Worm (Caenorhabditis elegans) whole organism, early embryonic: ENCODE results near the gene odc-1.

Experiments used
- F13C5.2 ChIP-seq: sonication (generic microtip); optimal IDR thresholded peaks from 2 replicates; lab custom pipeline; 2017; ENCODE audit warnings: mild to moderate bottlenecking, missing genetic modification characterization, inconsistent platforms, missing compliant biosample characterization
- aly-1 ChIP-seq: sonication (generic microtip); optimal IDR thresholded peaks from 2 replicates; lab custom pipeline; 2016; ENCODE audit warnings: missing genetic modification characterization, missing compliant biosample characterization
- ama-1 ChIP-seq: fragments of 150-350 bp; optimal IDR thresholded peaks from 2 replicates; lab custom pipeline; 2014
- ceh-13 ChIP-seq: fragments of 200-800 bp; sonication (Bioruptor generic); optimal IDR thresholded peaks from 2 replicates; lab custom pipeline; 2018; ENCODE audit warnings: mild to moderate bottlenecking, missing genetic modification characterization, missing compliant biosample characterization
- ceh-36 ChIP-seq: sonication (generic microtip); optimal IDR thresholded peaks from 2 replicates; lab custom pipeline; 2016; ENCODE audit warnings: missing genetic modification characterization, inconsistent platforms, missing compliant biosample characterization
- flt-1 ChIP-seq: fragments of 200-800 bp; sonication (Bioruptor generic); IDR thresholded peaks from 2 replicates; pipeline ENCODE4 v1.3.6; 2022; ENCODE audit warnings: missing genetic modification characterization, missing compliant biosample characterization
- hnd-1 ChIP-seq: sonication (generic microtip); optimal IDR thresholded peaks from 2 replicates; lab custom pipeline; 2016; ENCODE audit warnings: missing genetic modification characterization, missing compliant biosample characterization
- pes-1 ChIP-seq: fragments of 200-800 bp; sonication (Bioruptor generic); IDR thresholded peaks from 2 replicates; pipeline ENCODE4 v1.3.6; 2022; ENCODE audit warnings: missing genetic modification reagents, missing genetic modification characterization, missing compliant biosample characterization
- scrt-1 ChIP-seq: fragments of 200-800 bp; sonication (Bioruptor generic); IDR thresholded peaks from 2 replicates; pipeline ENCODE4 v1.3.6; 2022; ENCODE audit warnings: missing genetic modification characterization, missing compliant biosample characterization
- sea-1 ChIP-seq: fragments of 200-800 bp; sonication (Bioruptor generic); conservative IDR thresholded peaks from 2 replicates; pipeline ENCODE4 v1.3.6; 2022; ENCODE audit warnings: missing genetic modification characterization, missing compliant biosample characterization
- tbx-11 ChIP-seq: fragments of 200-800 bp; sonication (Bioruptor generic); IDR thresholded peaks from 2 replicates; pipeline ENCODE4 v1.3.6; 2022; ENCODE audit warnings: missing genetic modification characterization, missing compliant biosample characterization
- tbx-37 ChIP-seq: fragments of 200-800 bp; sonication (Bioruptor generic); conservative IDR thresholded peaks from 2 replicates; pipeline ENCODE4 v1.3.6; 2022; ENCODE audit warnings: missing genetic modification reagents, missing genetic modification characterization, missing compliant biosample characterization
- tra-4 ChIP-seq: sonication (generic microtip); optimal IDR thresholded peaks from 2 replicates; lab custom pipeline; 2017; ENCODE audit warnings: missing genetic modification characterization, missing compliant biosample characterization

- TF ChIP-seq aly-1 (tag; lab: Kevin White, UChicago) (no peak), scrt-1 (no peak), hnd-1 (no peak), pes-1 (no peak), ama-1 (lab: Kevin White, UChicago) (no peak), sea-1 (GFP tag; lab: Robert Waterston, UW) (no peak), tbx-11 (GFP tag; lab: Robert Waterston, UW) (no peak), F13C5.2 (tag; lab: Kevin White, UChicago) (no peak), ceh-13 (GFP tag; lab: Kevin White, UChicago) (no peak), flt-1 (GFP tag; lab: Robert Waterston, UW) (no peak), tbx-37 (no peak), tra-4 (tag; lab: Kevin White, UChicago) (no peak), ceh-36 (tag; lab: Kevin White, UChicago) (no peak)
These were observed 30.3 kb upstream of the odc-1 start for ce11 chrV:6930284-6930683.
